Worm (Caenorhabditis elegans) whole organism, late embryonic: ENCODE measurements around the gene sir-2.3.

Experiments
- C08G9.2 ChIP-seq: sonication (generic microtip); optimal IDR thresholded peaks from 2 replicates; lab custom pipeline; 2016; ENCODE audit warnings: mild to moderate bottlenecking, missing genetic modification characterization, moderate library complexity, missing compliant biosample characterization
- K09A11.1 ChIP-seq: sonication (generic microtip); optimal IDR thresholded peaks from 2 replicates; lab custom pipeline; 2017; ENCODE audit warnings: antibody characterized with exemption, mild to moderate bottlenecking, missing genetic modification characterization, missing compliant biosample characterization; ENCODE audit not compliant: insufficient read depth
- Y22D7AL.16 ChIP-seq: sonication (generic microtip); optimal IDR thresholded peaks from 2 replicates; lab custom pipeline; 2016; ENCODE audit warnings: missing genetic modification characterization, missing compliant biosample characterization
- ama-1 ChIP-seq: fragments of 150-350 bp; optimal IDR thresholded peaks from 2 replicates; lab custom pipeline; 2014
- ceh-18 ChIP-seq: sonication (generic microtip); optimal IDR thresholded peaks from 2 replicates; lab custom pipeline; 2016; ENCODE audit warnings: missing genetic modification characterization, missing compliant biosample characterization
- ceh-19 ChIP-seq: fragments of 200-800 bp; sonication (Bioruptor generic); optimal IDR thresholded peaks from 2 replicates; lab custom pipeline; 2018; ENCODE audit warnings: mild to moderate bottlenecking, missing genetic modification characterization, missing compliant biosample characterization
- ceh-2 ChIP-seq: sonication (generic microtip); optimal IDR thresholded peaks from 2 replicates; lab custom pipeline; 2016; ENCODE audit warnings: missing genotype, missing genetic modification characterization, missing compliant biosample characterization
- ceh-31 ChIP-seq: sonication (generic microtip); optimal IDR thresholded peaks from 2 replicates; lab custom pipeline; 2016; ENCODE audit warnings: missing genetic modification characterization, missing compliant biosample characterization
- ceh-34 ChIP-seq: sonication (generic microtip); optimal IDR thresholded peaks from 2 replicates; lab custom pipeline; 2016; ENCODE audit warnings: mild to moderate bottlenecking, missing genetic modification characterization, missing compliant biosample characterization
- ceh-45 ChIP-seq: fragments of 200-800 bp; sonication (Bioruptor generic); IDR thresholded peaks from 2 replicates; pipeline ENCODE4 v1.3.6; 2022; ENCODE audit warnings: missing genetic modification reagents, missing genetic modification characterization, missing compliant biosample characterization
- ceh-6 ChIP-seq: fragments of 200-800 bp; sonication (Bioruptor generic); optimal IDR thresholded peaks from 2 replicates; lab custom pipeline; 2018; ENCODE audit warnings: mild to moderate bottlenecking, missing genetic modification characterization, missing compliant biosample characterization
- ceh-9 ChIP-seq: sonication (generic microtip); optimal IDR thresholded peaks from 2 replicates; lab custom pipeline; 2016; ENCODE audit warnings: mild to moderate bottlenecking, missing genetic modification characterization, inconsistent platforms, missing compliant biosample characterization
- ets-4 ChIP-seq: sonication (generic microtip); optimal IDR thresholded peaks from 2 replicates; lab custom pipeline; 2016; ENCODE audit warnings: missing genetic modification characterization, missing compliant biosample characterization
- fax-1 ChIP-seq: sonication (generic microtip); optimal IDR thresholded peaks from 2 replicates; lab custom pipeline; 2016; ENCODE audit warnings: missing genotype, missing genetic modification characterization, missing compliant biosample characterization
- gmeb-2 ChIP-seq: sonication (generic microtip); optimal IDR thresholded peaks from 2 replicates; lab custom pipeline; 2016; ENCODE audit warnings: missing genetic modification characterization, inconsistent platforms, missing compliant biosample characterization
- hlh-13 ChIP-seq: fragments of 200-800 bp; sonication (Bioruptor generic); optimal IDR thresholded peaks from 2 replicates; lab custom pipeline; 2018; ENCODE audit warnings: mild to moderate bottlenecking, missing genetic modification characterization, missing compliant biosample characterization
- hlh-30 ChIP-seq: sonication (generic microtip); optimal IDR thresholded peaks from 2 replicates; lab custom pipeline; 2017; ENCODE audit warnings: antibody characterized with exemption, missing genetic modification characterization, missing compliant biosample characterization; ENCODE audit not compliant: insufficient read depth
- hlh-6 ChIP-seq: sonication (generic microtip); optimal IDR thresholded peaks from 2 replicates; lab custom pipeline; 2016; ENCODE audit warnings: missing genotype, missing genetic modification characterization, missing compliant biosample characterization
- hlh-8 ChIP-seq: sonication (generic microtip); optimal IDR thresholded peaks from 2 replicates; lab custom pipeline; 2016; ENCODE audit warnings: missing genotype, missing genetic modification characterization, missing compliant biosample characterization
- lim-6 ChIP-seq: sonication (generic microtip); optimal IDR thresholded peaks from 2 replicates; lab custom pipeline; 2016; ENCODE audit warnings: missing genetic modification characterization, missing compliant biosample characterization
- madf-2 ChIP-seq: sonication (generic microtip); optimal IDR thresholded peaks from 2 replicates; lab custom pipeline; 2017; ENCODE audit warnings: missing genetic modification characterization, missing compliant biosample characterization
- mec-3 ChIP-seq: sonication (generic microtip); optimal IDR thresholded peaks from 2 replicates; lab custom pipeline; 2016; ENCODE audit warnings: borderline replicate concordance, missing genetic modification characterization, missing compliant biosample characterization
- nfya-1 ChIP-seq: sonication (generic microtip); optimal IDR thresholded peaks from 2 replicates; lab custom pipeline; 2017; ENCODE audit warnings: missing genetic modification characterization, mild to moderate bottlenecking, missing compliant biosample characterization, antibody characterized with exemption, moderate library complexity
- nhr-11 ChIP-seq: fragments of 150-350 bp; optimal IDR thresholded peaks from 2 replicates; lab custom pipeline; 2014; ENCODE audit warnings: missing biosample characterization, missing genetic modification characterization
- odd-2 ChIP-seq: sonication (generic microtip); optimal IDR thresholded peaks from 2 replicates; lab custom pipeline; 2017; ENCODE audit warnings: antibody characterized with exemption, mild to moderate bottlenecking, missing genetic modification characterization, missing compliant biosample characterization
- pag-3 ChIP-seq: sonication (generic microtip); optimal IDR thresholded peaks from 2 replicates; lab custom pipeline; 2016; ENCODE audit warnings: missing compliant biosample characterization, missing genetic modification characterization, borderline replicate concordance
- pax-1 ChIP-seq: fragments of 150-350 bp; optimal IDR thresholded peaks from 2 replicates; lab custom pipeline; 2014; ENCODE audit warnings: missing biosample characterization, missing genetic modification characterization
- pha-4 ChIP-seq: fragments of 150-350 bp; optimal IDR thresholded peaks from 2 replicates; lab custom pipeline; 2018; ENCODE audit warnings: missing biosample characterization, missing genetic modification reagents, missing genetic modification characterization
- pqm-1 ChIP-seq: sonication (generic microtip); optimal IDR thresholded peaks from 2 replicates; lab custom pipeline; 2016; ENCODE audit warnings: missing genetic modification characterization, missing compliant biosample characterization
- ref-2 ChIP-seq: sonication (generic microtip); optimal IDR thresholded peaks from 2 replicates; lab custom pipeline; 2016; ENCODE audit warnings: missing genetic modification characterization, missing compliant biosample characterization
- rnt-1 ChIP-seq: sonication (generic microtip); optimal IDR thresholded peaks from 2 replicates; lab custom pipeline; 2016; ENCODE audit warnings: missing genetic modification characterization, missing compliant biosample characterization
- sdc-2 ChIP-seq: sonication (generic microtip); optimal IDR thresholded peaks from 2 replicates; lab custom pipeline; 2016; ENCODE audit warnings: missing genotype, missing genetic modification characterization, missing compliant biosample characterization
- sox-4 ChIP-seq: sonication (generic microtip); optimal IDR thresholded peaks from 2 replicates; lab custom pipeline; 2017; ENCODE audit warnings: mild to moderate bottlenecking, missing genetic modification characterization, inconsistent platforms, missing compliant biosample characterization
- syd-9 ChIP-seq: sonication (generic microtip); optimal IDR thresholded peaks from 2 replicates; lab custom pipeline; 2016; ENCODE audit warnings: mild to moderate bottlenecking, missing genetic modification characterization, moderate library complexity, missing compliant biosample characterization
- tbx-2 ChIP-seq: sonication (generic microtip); optimal IDR thresholded peaks from 2 replicates; lab custom pipeline; 2016; ENCODE audit warnings: missing genetic modification characterization, missing compliant biosample characterization
- ttx-3 ChIP-seq: sonication (generic microtip); optimal IDR thresholded peaks from 2 replicates; lab custom pipeline; 2016; ENCODE audit warnings: missing genetic modification reagents, missing genetic modification characterization, missing compliant biosample characterization
- unc-3 ChIP-seq, 2 experiments: fragments of 200-800 bp in 1 of 2; sonication (Bioruptor generic) in 1 of 2; sonication (generic microtip) in 1 of 2; conservative IDR thresholded peaks in 1 of 2; optimal IDR thresholded peaks in 1 of 2; 2 replicates each; pipeline versions ENCODE4 v1.3.6 to Lab custom; 2016 to 2022; ENCODE audit warnings: missing compliant biosample characterization in 2 of 2, missing genetic modification characterization in 2 of 2, missing genetic modification reagents in 1 of 2
- unc-55 ChIP-seq: sonication (generic microtip); optimal IDR thresholded peaks from 2 replicates; lab custom pipeline; 2017; ENCODE audit warnings: missing biosample characterization, missing genetic modification reagents, missing genetic modification characterization
- unc-86 ChIP-seq: sonication (generic microtip); optimal IDR thresholded peaks from 2 replicates; lab custom pipeline; 2016; ENCODE audit warnings: missing genetic modification characterization, missing compliant biosample characterization
- zip-5 ChIP-seq: sonication (generic microtip); optimal IDR thresholded peaks from 2 replicates; lab custom pipeline; 2016; ENCODE audit warnings: missing genetic modification characterization, missing compliant biosample characterization

sir-2.3 gene

DNA sequence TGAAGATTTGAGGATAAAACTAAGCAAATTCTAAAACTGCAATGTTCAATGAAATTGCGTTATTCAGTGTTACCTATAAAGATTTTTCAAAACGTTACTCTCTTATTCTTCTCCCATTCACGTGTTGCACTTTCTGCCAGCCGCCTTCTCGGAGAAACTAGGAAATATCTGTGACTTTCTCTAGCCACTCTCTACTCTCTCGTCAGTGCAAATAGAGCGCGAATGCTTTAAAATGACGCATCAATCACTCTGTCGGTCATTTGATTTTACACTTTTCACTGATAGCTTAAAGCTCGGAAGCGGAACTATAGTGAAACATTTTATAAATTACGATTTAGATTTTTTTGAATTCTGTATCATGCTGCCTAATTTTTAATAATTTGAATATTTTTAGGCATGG lies 2.6 kb upstream of the sir-2.3 start:
- TF ChIP-seq ceh-9 (tag; lab: Kevin White, UChicago) (no peak), odd-2 (no peak), nhr-11 (tag; lab: Kevin White, UChicago) (no peak), ceh-2 (tag; lab: Kevin White, UChicago) (no peak), unc-55 (GFP tag; lab: Kevin White, UChicago) (peak; percentile 99), hlh-13 (GFP tag; lab: Kevin White, UChicago) (no peak), gmeb-2 (no peak), mec-3 (tag; lab: Kevin White, UChicago) (no peak), ets-4 (tag; lab: Kevin White, UChicago) (no peak), lim-6 (tag; lab: Kevin White, UChicago) (no peak), nfya-1 (tag; lab: Kevin White, UChicago) (peak; percentile 36), pax-1 (tag; lab: Kevin White, UChicago) (no peak), pqm-1 (tag; lab: Kevin White, UChicago) (no peak), pha-4 (tag; lab: Kevin White, UChicago) (no peak), ceh-18 (tag; lab: Kevin White, UChicago) (peak; percentile 63), Y22D7AL.16 (tag; lab: Kevin White, UChicago) (no peak), ama-1 (lab: Kevin White, UChicago) (no peak), unc-86 (tag; lab: Kevin White, UChicago) (no peak), ceh-31 (peak; percentile 27), hlh-30 (peak; percentile 57), fax-1 (tag; lab: Kevin White, UChicago) (no peak), hlh-8 (tag; lab: Kevin White, UChicago) (no peak), rnt-1 (tag; lab: Kevin White, UChicago) (peak; percentile 23), tbx-2 (tag; lab: Kevin White, UChicago) (peak; percentile 3), syd-9 (tag; lab: Kevin White, UChicago) (no peak), sdc-2 (tag; lab: Kevin White, UChicago) (no peak)
- TF ChIP-seq, all 69 proteins: peak for 7

DNA sequence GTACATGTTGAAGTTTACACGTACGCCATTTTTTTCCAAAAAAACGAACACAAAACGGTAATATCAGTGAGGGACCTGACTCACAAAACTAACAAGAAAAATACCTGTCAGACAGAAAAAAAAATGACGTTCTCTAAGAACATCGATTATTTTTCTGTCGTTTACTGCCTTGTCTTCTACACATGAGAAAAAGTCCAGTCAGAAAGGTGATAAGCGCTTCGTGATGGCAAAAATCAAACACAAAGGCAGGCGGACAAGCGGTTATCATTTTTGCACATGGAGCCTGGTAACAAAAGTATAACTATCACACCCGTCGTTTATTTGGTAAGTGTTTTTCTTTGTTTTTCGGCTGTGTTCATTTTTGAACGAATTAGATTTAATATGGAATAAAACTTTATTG lies 2.3 kb downstream of the sir-2.3 start, which contains the start of gene F46G10.4:
Gene F46G10.4 (plus strand): TSS at position 212 of the 400 bp plus-strand sequence.
- no peak for TF ChIP-seq sox-4
- no peak for TF ChIP-seq pax-1 (tag; lab: Kevin White, UChicago)
- no peak for TF ChIP-seq ceh-6 (GFP tag; lab: Kevin White, UChicago)
- no peak for TF ChIP-seq C08G9.2 (tag; lab: Kevin White, UChicago)
- TF ChIP-seq hlh-6 (tag; lab: Kevin White, UChicago), result no peak
- TF ChIP-seq unc-86 (tag; lab: Kevin White, UChicago), result no peak
- TF ChIP-seq madf-2 (tag; lab: Kevin White, UChicago), result no peak
- TF ChIP-seq hlh-8 (tag; lab: Kevin White, UChicago), result no peak
- TF ChIP-seq zip-5 (tag; lab: Kevin White, UChicago), result no peak
- TF ChIP-seq ceh-19 (GFP tag; lab: Kevin White, UChicago), result no peak
- TF ChIP-seq unc-3 (GFP tag; conservative IDR thresholded peaks at IDR 0.05; lab: Robert Waterston, UW), result no peak
- no peak for TF ChIP-seq unc-3 (tag; optimal IDR thresholded peaks at IDR 0.05; lab: Kevin White, UChicago)
- no peak for TF ChIP-seq hlh-30
- TF ChIP-seq, all 69 proteins: peak for 0

DNA sequence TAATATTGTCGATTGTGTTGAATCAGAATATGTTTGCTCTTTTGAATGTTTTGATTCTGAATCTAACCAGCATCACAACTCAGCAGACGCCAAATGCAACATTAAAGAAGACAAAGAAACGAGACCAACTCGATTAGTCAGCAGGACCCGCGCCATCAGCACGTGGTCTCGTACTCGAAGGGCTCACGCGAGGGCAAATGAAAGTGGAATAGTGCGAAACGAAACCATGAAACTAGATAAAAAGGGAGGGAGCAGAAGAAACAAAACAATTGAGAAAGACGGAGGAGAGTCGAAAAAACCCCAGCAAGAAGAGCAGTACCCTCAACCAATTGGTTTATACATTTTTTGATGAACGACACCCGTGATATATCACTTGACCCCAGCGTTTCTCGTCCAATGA lies 5.5 kb downstream of the sir-2.3 start:
- TF ChIP-seq ama-1 (lab: Kevin White, UChicago) (no peak), pag-3 (no peak), ceh-31 (peak; percentile 5)

DNA sequence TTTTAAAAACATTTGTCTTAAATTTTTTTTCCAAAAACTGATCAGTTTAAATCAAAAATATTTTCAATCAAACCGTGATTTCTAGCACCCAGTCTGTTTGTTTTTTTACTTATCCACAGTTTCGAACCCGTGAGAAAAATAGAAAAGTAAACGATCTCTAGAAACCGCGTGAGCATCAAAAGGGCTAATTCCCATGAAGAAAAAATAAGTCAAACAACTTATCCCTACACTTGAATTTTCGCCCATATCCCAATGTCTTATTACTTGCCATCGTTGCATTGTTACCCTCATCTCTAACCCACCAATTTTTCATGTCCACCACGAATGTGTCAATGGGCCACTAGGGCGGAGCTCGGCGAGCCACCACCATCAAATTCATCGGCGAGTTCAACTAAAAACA lies 6.2 kb downstream of the sir-2.3 start, which contains the start of gene ptr-24:
Gene ptr-24 (plus strand): TSS at position 301 of the 400 bp plus-strand sequence.
- TF ChIP-seq ref-2 (no peak), gmeb-2 (no peak), unc-3 (GFP tag; conservative IDR thresholded peaks at IDR 0.05; lab: Robert Waterston, UW) (no peak), unc-3 (tag; optimal IDR thresholded peaks at IDR 0.05; lab: Kevin White, UChicago) (no peak), ttx-3 (tag; lab: Kevin White, UChicago) (no peak), mec-3 (tag; lab: Kevin White, UChicago) (no peak), ceh-45 (GFP tag; lab: Robert Waterston, UW) (no peak), K09A11.1 (tag; lab: Kevin White, UChicago) (no peak), ceh-34 (no peak), C08G9.2 (tag; lab: Kevin White, UChicago) (no peak), unc-55 (GFP tag; lab: Kevin White, UChicago) (no peak)
